Fruit fly (Drosophila melanogaster): ENCODE data around the gene Nelf-A.
A peak's percentile ranks its signal among the peaks of the same experiment; 100 is the strongest.

Nelf-A gene

DNA sequence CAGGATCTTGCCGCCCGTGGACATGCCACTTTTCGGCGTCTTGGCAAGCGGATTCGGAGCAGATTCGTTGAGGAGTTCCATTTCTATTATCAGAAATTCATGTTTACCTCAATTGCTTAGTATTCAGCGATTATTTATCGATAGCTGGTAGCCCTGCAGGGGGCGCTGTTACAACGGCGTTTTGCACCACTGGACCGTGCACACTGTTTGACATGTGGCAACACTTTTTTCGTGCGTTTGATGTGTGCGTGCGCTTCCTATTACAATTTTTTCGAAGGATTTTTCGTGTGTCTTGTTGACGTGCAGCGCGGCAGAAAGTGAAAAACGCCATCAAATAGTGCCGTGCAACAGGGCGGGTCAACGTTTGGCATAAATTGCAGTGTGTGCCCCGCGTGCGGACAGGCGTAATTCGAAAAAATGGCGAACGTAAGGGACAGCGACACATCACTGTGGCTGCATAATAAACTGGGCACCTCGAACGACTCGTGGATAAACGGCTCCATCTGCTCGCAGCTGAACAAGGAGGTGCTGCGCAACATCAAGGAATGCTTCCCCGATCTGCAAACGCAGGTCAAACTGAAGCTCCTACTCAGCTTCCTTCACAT is at the start of gene Nelf-A, which contains the start of gene CG3337 (continued):
- peak; percentile 55 for TF ChIP-seq maf-S (GFP tag; optimal IDR thresholded peaks at IDR 0.05)
- no peak for TF ChIP-seq CG15601 (tag; optimal IDR thresholded peaks at IDR 0.05)
- TF ChIP-seq CG10959 (GFP tag; IDR thresholded peaks at IDR 0.05): no peak
- peak; percentile 89 for TF ChIP-seq NFAT (GFP tag; IDR thresholded peaks at IDR 0.05)
- TF ChIP-seq chif (GFP tag; optimal IDR thresholded peaks at IDR 0.05): peak; percentile 62 to 63
- peak; percentile 8 for TF ChIP-seq CG12236 (GFP tag; optimal IDR thresholded peaks at IDR 0.05)
- TF ChIP-seq CoRest (tag; optimal IDR thresholded peaks at IDR 0.05): peak; percentile 60
- no peak for TF ChIP-seq Ssrp (tag; optimal IDR thresholded peaks at IDR 0.05)
- peak; percentile 30 for TF ChIP-seq CG9817 (tag; optimal IDR thresholded peaks at IDR 0.05)
- no peak for TF ChIP-seq CG3407 (GFP tag; optimal IDR thresholded peaks at IDR 0.05)
- TF ChIP-seq dm (GFP tag; optimal IDR thresholded peaks at IDR 0.05): peak; percentile 90
- TF ChIP-seq CG31441 (GFP tag; IDR thresholded peaks at IDR 0.05): no peak; the same call in 1 of the 2 replicates
- peak; percentile 15 for TF ChIP-seq Fer1 (GFP tag; optimal IDR thresholded peaks at IDR 0.05)
- no peak for TF ChIP-seq Vsx1 (GFP tag; optimal IDR thresholded peaks at IDR 0.05)
- no peak for TF ChIP-seq seq (GFP tag; IDR thresholded peaks at IDR 0.05)
- no peak for TF ChIP-seq ap (GFP tag; IDR thresholded peaks at IDR 0.05)
- no peak for TF ChIP-seq danr (GFP tag; IDR thresholded peaks at IDR 0.05)
- TF ChIP-seq PHDP (tag; optimal IDR thresholded peaks at IDR 0.05): peak; percentile 35
- peak; percentile 82 for TF ChIP-seq CG34224 (GFP tag; IDR thresholded peaks at IDR 0.05; ENCODE audit: partially characterized antibody)
- no peak for TF ChIP-seq sd (tag; optimal IDR thresholded peaks at IDR 0.05)
- TF ChIP-seq slp2 (GFP tag; optimal IDR thresholded peaks at IDR 0.05): peak; percentile 26
- no peak for TF ChIP-seq abd-A (tag; optimal IDR thresholded peaks at IDR 0.05)
- TF ChIP-seq al (GFP tag; IDR thresholded peaks at IDR 0.05): peak; percentile 55
- no peak for TF ChIP-seq cwo (GFP tag; optimal IDR thresholded peaks at IDR 0.05)
- TF ChIP-seq CG9437 (GFP tag; optimal IDR thresholded peaks at IDR 0.05): peak; percentile 0
- TF ChIP-seq dan (GFP tag; IDR thresholded peaks at IDR 0.05): no peak
- no peak for TF ChIP-seq Hr39 (optimal IDR thresholded peaks at IDR 0.05)
- no peak for TF ChIP-seq C15 (GFP tag; IDR thresholded peaks at IDR 0.05)
- no peak for TF ChIP-seq tap (tag; optimal IDR thresholded peaks at IDR 0.05)
- TF ChIP-seq CG6813 (GFP tag; optimal IDR thresholded peaks at IDR 0.05): peak; percentile 14
- TF ChIP-seq CG12769 (tag; optimal IDR thresholded peaks at IDR 0.05): no peak
- peak; percentile 55; the same call in 1 of the 2 replicates for TF ChIP-seq ttk (GFP tag; IDR thresholded peaks at IDR 0.05)
- peak; percentile 57 for TF ChIP-seq CG14860 (GFP tag; IDR thresholded peaks at IDR 0.05; ENCODE audit: partially characterized antibody)
- TF ChIP-seq ewg (GFP tag; optimal IDR thresholded peaks at IDR 0.05): peak; percentile 91
- peak; percentile 53 for TF ChIP-seq CrebB (tag; optimal IDR thresholded peaks at IDR 0.05)
- TF ChIP-seq aop (GFP tag; IDR thresholded peaks at IDR 0.05): no peak
- peak; percentile 98 for TF ChIP-seq Ets65A (GFP tag)
- TF ChIP-seq Mes4 (GFP tag; optimal IDR thresholded peaks at IDR 0.05): peak; percentile 67
- peak; percentile 37 for TF ChIP-seq CG10431 (GFP tag; optimal IDR thresholded peaks at IDR 0.05)
- peak; percentile 73 for TF ChIP-seq Lhr (GFP tag; optimal IDR thresholded peaks at IDR 0.05)
- no peak for TF ChIP-seq Hey (tag; optimal IDR thresholded peaks at IDR 0.05)
- TF ChIP-seq lab (GFP tag; optimal IDR thresholded peaks at IDR 0.05): no peak
- TF ChIP-seq HLHmδ (GFP tag; optimal IDR thresholded peaks at IDR 0.05): peak; percentile 67
- no peak for TF ChIP-seq grn (GFP tag; optimal IDR thresholded peaks at IDR 0.05)
- peak; percentile 66 for TF ChIP-seq Sin3A (optimal IDR thresholded peaks at IDR 0.05)
- peak; percentile 62 for TF ChIP-seq CG7928 (GFP tag; optimal IDR thresholded peaks at IDR 0.05)
- TF ChIP-seq twi (tag; optimal IDR thresholded peaks at IDR 0.05): peak; percentile 36
- no peak for TF ChIP-seq Asciz (GFP tag; optimal IDR thresholded peaks at IDR 0.05)
- TF ChIP-seq CG16813 (GFP tag; IDR thresholded peaks at IDR 0.05; ENCODE audit: partially characterized antibody): peak; percentile 83
- TF ChIP-seq prd (optimal IDR thresholded peaks at IDR 0.05): no peak
- peak; percentile 73 for TF ChIP-seq prd (GFP tag; IDR thresholded peaks at IDR 0.05)
